Fruit fly (Drosophila melanogaster) whole organism, adult: ENCODE measurements around the gene CG6800.

Experiments used
- CG11617 ChIP-seq: fragments of 200-800 bp; sonication (Bioruptor generic); optimal IDR thresholded peaks from 2 replicates; lab custom pipeline; 2017; ENCODE audit warnings: mild to moderate bottlenecking, missing biosample characterization, missing genetic modification reagents, missing genetic modification characterization
- CG12768 ChIP-seq: fragments of 200-800 bp; sonication (Bioruptor generic); optimal IDR thresholded peaks from 2 replicates; lab custom pipeline; 2017; ENCODE audit warnings: missing biosample characterization, missing genetic modification characterization, mild to moderate bottlenecking, moderate library complexity, missing genetic modification reagents
- CG14711 ChIP-seq: fragments of 200-800 bp; sonication (Bioruptor generic); optimal IDR thresholded peaks from 2 replicates; lab custom pipeline; 2018; ENCODE audit warnings: missing biosample characterization, mild to moderate bottlenecking, missing genetic modification characterization, moderate library complexity
- CG1620 ChIP-seq: fragments of 200-800 bp; sonication (Bioruptor generic); optimal IDR thresholded peaks from 2 replicates; lab custom pipeline; 2016; ENCODE audit warnings: missing biosample characterization, missing genetic modification characterization
- CG33017 ChIP-seq: fragments of 200-800 bp; sonication (Bioruptor generic); optimal IDR thresholded peaks from 2 replicates; lab custom pipeline; 2018; ENCODE audit warnings: missing biosample characterization, mild to moderate bottlenecking, missing genetic modification characterization, moderate library complexity
- CG5204 ChIP-seq: fragments of 200-800 bp; sonication (Bioruptor generic); optimal IDR thresholded peaks from 2 replicates; lab custom pipeline; 2016; ENCODE audit warnings: missing biosample characterization, missing genetic modification characterization
- CG7045 ChIP-seq: fragments of 200-800 bp; sonication (Bioruptor generic); optimal IDR thresholded peaks from 2 replicates; lab custom pipeline; 2017; ENCODE audit warnings: missing biosample characterization, mild to moderate bottlenecking, missing genetic modification characterization
- CG7101 ChIP-seq: fragments of 200-800 bp; sonication (Bioruptor generic); optimal IDR thresholded peaks from 2 replicates; lab custom pipeline; 2018; ENCODE audit warnings: missing biosample characterization, mild to moderate bottlenecking, missing genetic modification characterization, moderate library complexity
- Clk ChIP-seq: fragments of 200-800 bp; sonication (Bioruptor generic); optimal IDR thresholded peaks from 2 replicates; lab custom pipeline; 2017; ENCODE audit warnings: missing biosample characterization, missing genetic modification characterization
- Crg-1 ChIP-seq: fragments of 200-800 bp; sonication (Bioruptor generic); optimal IDR thresholded peaks from 2 replicates; lab custom pipeline; 2016; ENCODE audit warnings: missing biosample characterization, missing genetic modification characterization
- Hr96 ChIP-seq: fragments of 200-800 bp; sonication (Bioruptor generic); optimal IDR thresholded peaks from 2 replicates; lab custom pipeline; 2016; ENCODE audit warnings: missing biosample characterization, missing genetic modification characterization
- Mnt ChIP-seq: fragments of 200-800 bp; sonication (Bioruptor generic); optimal IDR thresholded peaks from 2 replicates; lab custom pipeline; 2016; ENCODE audit warnings: missing biosample characterization, mild to moderate bottlenecking, missing genetic modification characterization
- bab1 ChIP-seq: fragments of 200-800 bp; sonication (Bioruptor generic); optimal IDR thresholded peaks from 3 replicates; lab custom pipeline; 2019; ENCODE audit warnings: missing biosample characterization, mild to moderate bottlenecking, missing genetic modification characterization, moderate library complexity
- cic ChIP-seq: fragments of 200-800 bp; sonication (Bioruptor generic); optimal IDR thresholded peaks from 2 replicates; lab custom pipeline; 2017; ENCODE audit warnings: missing biosample characterization, mild to moderate bottlenecking, missing genetic modification characterization, moderate library complexity
- cnc ChIP-seq, 2 experiments: fragments of >200 bp; optimal IDR thresholded peaks; 2 replicates each; lab custom pipeline; 2017
- kay ChIP-seq: fragments of 200-800 bp; sonication (Bioruptor generic); peaks from one replicate; lab custom pipeline; 2016; ENCODE audit warnings: missing biosample characterization, missing genetic modification characterization, borderline replicate concordance
- ovo ChIP-seq: fragments of 200-800 bp; sonication (Bioruptor generic); optimal IDR thresholded peaks from 2 replicates; lab custom pipeline; 2016; ENCODE audit warnings: missing biosample characterization, missing genetic modification characterization
- pad ChIP-seq: fragments of 200-800 bp; sonication (Bioruptor generic); optimal IDR thresholded peaks from 3 replicates; lab custom pipeline; 2017; ENCODE audit warnings: missing biosample characterization, missing genetic modification characterization, mild to moderate bottlenecking, moderate library complexity, missing genetic modification reagents
- tj ChIP-seq: fragments of 200-800 bp; sonication (Bioruptor generic); optimal IDR thresholded peaks from 3 replicates; lab custom pipeline; 2017; ENCODE audit warnings: missing biosample characterization, mild to moderate bottlenecking, missing genetic modification characterization, moderate library complexity
- toe ChIP-seq: fragments of 200-800 bp; sonication (Bioruptor generic); optimal IDR thresholded peaks from 2 replicates; lab custom pipeline; 2016; ENCODE audit warnings: missing biosample characterization, missing genetic modification characterization

The CG6800 gene

dm6 chr3R:21821684-21822561 is 46.0 kb downstream of the CG6800 start:
- TF ChIP-seq cic (no peak), bab1 (GFP tag; lab: Kevin White, UChicago) (peak; percentile 42), Crg-1 (GFP tag; lab: Kevin White, UChicago) (no peak), Hr96 (GFP tag; lab: Kevin White, UChicago) (no peak), CG5204 (GFP tag; lab: Kevin White, UChicago) (no peak)

- TF ChIP-seq pad (GFP tag; lab: Kevin White, UChicago) (no peak), bab1 (GFP tag; lab: Kevin White, UChicago) (peak; percentile 4), cic (no peak), CG11617 (GFP tag; lab: Kevin White, UChicago) (no peak), Hr96 (GFP tag; lab: Kevin White, UChicago) (no peak), Mnt (GFP tag; lab: Kevin White, UChicago) (no peak), CG12768 (no peak)
Measured at dm6 chr3R:21822562-21822933, 46.6 kb downstream of the CG6800 start, which contains the start of gene CASK. Gene CASK, minus strand, starts transcription at chr3R:21822674.

dm6 chr3R:21823076-21823475 is 47.1 kb downstream of the CG6800 start:
- peak; percentile 22 for TF ChIP-seq CG12768
- no peak for TF ChIP-seq ovo
- peak; percentile 6 for TF ChIP-seq CG33017 (tag; lab: Kevin White, UChicago)
- TF ChIP-seq kay (GFP tag; lab: Kevin White, UChicago) = peak; percentile 85
- no peak for TF ChIP-seq toe (GFP tag; lab: Kevin White, UChicago)
- peak; percentile 67 for TF ChIP-seq CG7045 (GFP tag; lab: Kevin White, UChicago)
- peak; percentile 41 for TF ChIP-seq cic
- TF ChIP-seq CG5204 (GFP tag; lab: Kevin White, UChicago) = no peak

dm6 chr3R:21823699-21824406 is 47.9 kb downstream of the CG6800 start:
- TF ChIP-seq CG14711 (tag; lab: Kevin White, UChicago) = peak; percentile 30
- no peak for TF ChIP-seq CG12768
- no peak for TF ChIP-seq CG5204 (GFP tag; lab: Kevin White, UChicago)

- TF ChIP-seq toe (GFP tag; lab: Kevin White, UChicago) = no peak
- no peak for TF ChIP-seq bab1 (GFP tag; lab: Kevin White, UChicago)
- no peak for TF ChIP-seq Crg-1 (GFP tag; lab: Kevin White, UChicago)
- no peak for TF ChIP-seq Mnt (GFP tag; lab: Kevin White, UChicago)
- no peak for TF ChIP-seq CG33017 (tag; lab: Kevin White, UChicago)
- no peak for TF ChIP-seq CG7101 (tag; lab: Kevin White, UChicago)
- TF ChIP-seq cnc (optimal IDR thresholded peaks at IDR 0.05; lab: Kevin White, UChicago) = no peak
- TF ChIP-seq kay (GFP tag; lab: Kevin White, UChicago) = no peak
- TF ChIP-seq CG7045 (GFP tag; lab: Kevin White, UChicago) = no peak
- no peak for TF ChIP-seq CG1620 (GFP tag; lab: Kevin White, UChicago)
- no peak for TF ChIP-seq Clk (GFP tag; lab: Kevin White, UChicago)
- no peak for TF ChIP-seq cic
- TF ChIP-seq ovo = no peak
- no peak for TF ChIP-seq CG14711 (tag; lab: Kevin White, UChicago)
- TF ChIP-seq CG11617 (GFP tag; lab: Kevin White, UChicago) = no peak
- TF ChIP-seq pad (GFP tag; lab: Kevin White, UChicago) = no peak
- no peak for TF ChIP-seq Hr96 (GFP tag; lab: Kevin White, UChicago)
- no peak for TF ChIP-seq CG12768
- no peak for TF ChIP-seq tj (GFP tag; lab: Kevin White, UChicago)
- no peak for TF ChIP-seq CG5204 (GFP tag; lab: Kevin White, UChicago)
Measured at dm6 chr3R:21824407-21825006, 48.6 kb downstream of the CG6800 start.

- TF ChIP-seq Hr96 (GFP tag; lab: Kevin White, UChicago) (no peak), cnc (optimal IDR thresholded peaks at IDR 0.05; lab: Kevin White, UChicago) (no peak), CG7101 (tag; lab: Kevin White, UChicago) (peak; percentile 30), bab1 (GFP tag; lab: Kevin White, UChicago) (no peak), CG7045 (GFP tag; lab: Kevin White, UChicago) (no peak), kay (GFP tag; lab: Kevin White, UChicago) (no peak)
Measured at dm6 chr3R:21825140-21825539, 49.2 kb downstream of the CG6800 start.
